Worm (Caenorhabditis elegans) whole organism, mixed stage, embryonic: ENCODE measurements around the gene F13B6.2.

Source experiments
- bed-3 ChIP-seq: fragments of 200-800 bp; sonication (Bioruptor generic); optimal IDR thresholded peaks from 3 replicates; lab custom pipeline; 2018; ENCODE audit warnings: mild to moderate bottlenecking, missing genetic modification characterization, moderate library complexity, missing compliant biosample characterization
- ceh-39 ChIP-seq: fragments of 150-350 bp; optimal IDR thresholded peaks from 2 replicates; lab custom pipeline; 2014; ENCODE audit warnings: missing biosample characterization, missing genetic modification characterization
- flh-1 ChIP-seq: fragments of 200-800 bp; sonication (Bioruptor generic); optimal IDR thresholded peaks from 2 replicates; lab custom pipeline; 2018; ENCODE audit warnings: mild to moderate bottlenecking, missing genetic modification characterization, moderate library complexity, missing compliant biosample characterization
- lin-13 ChIP-seq: fragments of 150-350 bp; optimal IDR thresholded peaks from 2 replicates; lab custom pipeline; 2014; ENCODE audit warnings: missing biosample characterization, missing genetic modification characterization
- lsy-2 ChIP-seq: fragments of 150-350 bp; optimal IDR thresholded peaks from 2 replicates; lab custom pipeline; 2014; ENCODE audit warnings: missing biosample characterization, missing genetic modification characterization
- nhr-12 ChIP-seq: fragments of 150-350 bp; optimal IDR thresholded peaks from 2 replicates; lab custom pipeline; 2014; ENCODE audit warnings: missing biosample characterization, missing genetic modification characterization
- nhr-76 ChIP-seq: sonication (generic microtip); optimal IDR thresholded peaks from 2 replicates; lab custom pipeline; 2017; ENCODE audit warnings: missing biosample characterization, missing genetic modification characterization
- snpc-4 ChIP-seq: fragments of 150-350 bp; optimal IDR thresholded peaks from 2 replicates; lab custom pipeline; 2014; ENCODE audit warnings: missing biosample characterization, missing genetic modification characterization
- tbx-8 ChIP-seq: fragments of 200-800 bp; sonication (Bioruptor generic); optimal IDR thresholded peaks from 2 replicates; lab custom pipeline; 2018; ENCODE audit warnings: mild to moderate bottlenecking, missing genetic modification characterization, moderate library complexity, missing compliant biosample characterization
- unc-120 ChIP-seq: sonication (generic microtip); optimal IDR thresholded peaks from 2 replicates; lab custom pipeline; 2017; ENCODE audit warnings: missing genetic modification characterization, missing compliant biosample characterization; ENCODE audit not compliant: poor library complexity, severe bottlenecking
- unc-39 ChIP-seq: fragments of 150-350 bp; optimal IDR thresholded peaks from 2 replicates; lab custom pipeline; 2014; ENCODE audit warnings: missing biosample characterization, missing genetic modification characterization
- unc-62 ChIP-seq: fragments of 150-350 bp; optimal IDR thresholded peaks from 2 replicates; lab custom pipeline; 2014; ENCODE audit warnings: missing biosample characterization, missing genetic modification reagents, missing genetic modification characterization

DNA sequence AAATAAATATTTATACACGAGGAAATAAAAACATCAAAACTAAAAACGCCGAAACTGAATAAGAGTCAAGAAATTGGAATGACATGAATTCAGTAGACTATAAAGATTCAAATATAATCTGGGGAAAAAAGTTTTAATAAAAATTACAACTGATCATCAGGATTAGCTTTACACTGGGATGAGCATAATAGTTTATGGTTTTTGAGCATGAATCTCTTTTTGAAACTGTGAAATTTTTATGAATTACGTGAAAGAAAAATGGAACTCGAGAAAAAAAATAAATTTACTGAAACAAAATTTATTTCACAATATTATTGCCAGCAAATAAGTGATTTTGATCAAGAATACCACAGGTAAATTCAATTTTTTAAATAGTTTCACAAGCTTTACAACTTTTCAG is 12.6 kb downstream of the F13B6.2 start, which contains the start of gene B0496.2:
- TF ChIP-seq bed-3 (GFP tag; lab: Kevin White, UChicago): no peak
- TF ChIP-seq lsy-2 (tag; lab: Kevin White, UChicago): no peak
- TF ChIP-seq unc-39 (tag; lab: Kevin White, UChicago): no peak
- TF ChIP-seq unc-62 (GFP tag; lab: Kevin White, UChicago): no peak
- TF ChIP-seq unc-120 (tag; lab: Kevin White, UChicago): no peak
- no peak for TF ChIP-seq flh-1
- TF ChIP-seq lin-13: no peak
- TF ChIP-seq snpc-4: no peak
- no peak for TF ChIP-seq tbx-8 (GFP tag; lab: Kevin White, UChicago)
- TF ChIP-seq nhr-76 (tag; lab: Kevin White, UChicago): no peak
- TF ChIP-seq ceh-39: no peak
- TF ChIP-seq nhr-12 (tag; lab: Kevin White, UChicago): no peak
